Fruit fly (Drosophila melanogaster): Measurements from ENCODE around the gene Fur1.

Fur1 gene

DNA sequence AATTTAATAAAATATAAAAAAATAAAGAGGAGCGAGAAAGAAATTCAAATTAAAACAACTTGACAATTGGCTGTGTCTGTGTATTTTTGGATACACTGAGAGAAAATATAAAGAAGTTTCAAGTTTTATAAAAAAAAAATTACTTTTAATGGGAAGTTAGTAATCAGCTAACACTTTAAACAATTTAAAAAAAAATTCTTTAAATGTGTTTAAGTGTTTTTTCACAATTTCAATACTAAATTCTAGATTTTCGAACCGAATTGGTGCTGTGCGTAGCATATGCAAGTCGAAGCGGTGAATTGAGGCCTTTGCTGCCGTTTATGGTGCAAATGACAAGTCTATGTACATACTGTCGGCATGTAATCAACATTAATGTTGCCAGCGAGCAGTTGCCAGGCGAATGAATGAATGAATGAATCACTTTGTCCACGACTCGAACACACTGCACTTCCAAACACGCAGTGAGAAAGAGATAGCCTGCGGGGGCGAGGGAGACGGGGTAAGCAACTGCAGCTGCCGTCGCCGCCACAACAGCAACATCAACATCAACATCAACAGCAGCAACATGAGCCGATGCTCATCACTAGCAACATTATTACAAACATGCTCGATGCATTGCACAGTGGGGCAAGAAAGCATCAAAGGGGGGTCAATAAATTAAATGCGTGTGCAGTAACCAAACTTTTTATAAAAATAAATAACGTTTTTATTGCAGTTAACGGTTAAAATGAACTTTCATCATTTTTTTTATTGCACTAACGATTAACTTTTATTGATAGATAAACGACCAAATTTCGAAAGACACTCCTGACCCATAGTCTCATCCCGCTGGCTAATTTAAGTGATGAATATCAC is 27.1 kb downstream of the Fur1 start (continued):
- TF ChIP-seq prd (optimal IDR thresholded peaks at IDR 0.05): no peak
- peak; percentile 77 for TF ChIP-seq prd (GFP tag; IDR thresholded peaks at IDR 0.05)
- peak; percentile 87 for TF ChIP-seq nmo (GFP tag; optimal IDR thresholded peaks at IDR 0.05)
- TF ChIP-seq stc (GFP tag; IDR thresholded peaks at IDR 0.05): peak; percentile 61
- TF ChIP-seq CG10565 (GFP tag; optimal IDR thresholded peaks at IDR 0.05): peak; percentile 39
- peak; percentile 39 for TF ChIP-seq CG8359 (GFP tag; optimal IDR thresholded peaks at IDR 0.05; ENCODE audit: borderline replicate concordance)
- no peak for TF ChIP-seq scrt (GFP tag; optimal IDR thresholded peaks at IDR 0.05)
- TF ChIP-seq Mad (GFP tag; optimal IDR thresholded peaks at IDR 0.05): peak; percentile 39
- no peak for TF ChIP-seq CG10147 (GFP tag; optimal IDR thresholded peaks at IDR 0.05)
- TF ChIP-seq CG11560 (tag; IDR thresholded peaks at IDR 0.05): peak; percentile 23; the same call in 1 of the 3 replicates
- TF ChIP-seq CG32767 (GFP tag; IDR thresholded peaks at IDR 0.05): peak; percentile 73
- peak; percentile 41 for TF ChIP-seq nerfin-1 (tag; optimal IDR thresholded peaks at IDR 0.05)
- peak; percentile 53 for TF ChIP-seq ind (GFP tag; optimal IDR thresholded peaks at IDR 0.05)
- 0 out of 2 replicates have a peak, but pooled peaks have one; percentile 14 for TF ChIP-seq Rfx (GFP tag; IDR thresholded peaks at IDR 0.05)
- TF ChIP-seq chn (GFP tag; optimal IDR thresholded peaks at IDR 0.05): peak; percentile 45
- peak; percentile 68 for TF ChIP-seq jing (GFP tag; optimal IDR thresholded peaks at IDR 0.05)
- TF ChIP-seq peb (GFP tag; IDR thresholded peaks at IDR 0.05): peak; percentile 59; the same call in 1 of the 2 replicates
- TF ChIP-seq ap (GFP tag; IDR thresholded peaks at IDR 0.05): peak; percentile 50; the same call in 1 of the 2 replicates
- TF ChIP-seq NfI (GFP tag; optimal IDR thresholded peaks at IDR 0.05): peak; percentile 45
- TF ChIP-seq Dfd (GFP tag; optimal IDR thresholded peaks at IDR 0.05): no peak
- TF ChIP-seq CG5245 (GFP tag; optimal IDR thresholded peaks at IDR 0.05): peak; percentile 9
- no peak for TF ChIP-seq CG12155 (GFP tag; optimal IDR thresholded peaks at IDR 0.05)
- peak; percentile 48 for TF ChIP-seq nau (GFP tag; optimal IDR thresholded peaks at IDR 0.05)
- no peak for TF ChIP-seq inv (GFP tag; IDR thresholded peaks at IDR 0.05; ENCODE audit: partially characterized antibody)
- peak; percentile 70 for TF ChIP-seq Sox100B (GFP tag; optimal IDR thresholded peaks at IDR 0.05)
- TF ChIP-seq ro (GFP tag; IDR thresholded peaks at IDR 0.05): 0 out of 2 replicates have a peak, but pooled peaks have one; percentile 38
- TF ChIP-seq CG5953 (GFP tag; IDR thresholded peaks at IDR 0.05): 0 out of 2 replicates have a peak, but pooled peaks have one; percentile 28
- peak; percentile 29 for TF ChIP-seq CG15011 (GFP tag; optimal IDR thresholded peaks at IDR 0.05)
- peak; percentile 69 for TF ChIP-seq CG7556 (GFP tag; optimal IDR thresholded peaks at IDR 0.05)
- TF ChIP-seq Rx (GFP tag; IDR thresholded peaks at IDR 0.05): peak; percentile 53
- no peak for TF ChIP-seq CG16813 (GFP tag; IDR thresholded peaks at IDR 0.05; ENCODE audit: partially characterized antibody)
- TF ChIP-seq CG4707 (GFP tag; optimal IDR thresholded peaks at IDR 0.05): peak; percentile 90
- TF ChIP-seq vvl (GFP tag; IDR thresholded peaks at IDR 0.05): peak; percentile 83
- peak; percentile 4 for TF ChIP-seq eyg (GFP tag; optimal IDR thresholded peaks at IDR 0.05)
- peak; percentile 35; the same call in 1 of the 2 replicates for TF ChIP-seq CG8765 (GFP tag; IDR thresholded peaks at IDR 0.05)
- TF ChIP-seq crol (GFP tag; IDR thresholded peaks at IDR 0.05): peak; percentile 97
- TF ChIP-seq CG14014 (GFP tag; IDR thresholded peaks at IDR 0.05): 0 out of 2 replicates have a peak, but pooled peaks have one; percentile 23
- TF ChIP-seq CG31365 (tag; optimal IDR thresholded peaks at IDR 0.05): no peak
- no peak for TF ChIP-seq Ets97D (GFP tag; optimal IDR thresholded peaks at IDR 0.05)
- no peak for TF ChIP-seq CG7745 (tag; optimal IDR thresholded peaks at IDR 0.05)
- peak; percentile 71 for TF ChIP-seq CG4424 (GFP tag; optimal IDR thresholded peaks at IDR 0.05)
- peak; percentile 84 for TF ChIP-seq CG2875 (GFP tag; optimal IDR thresholded peaks at IDR 0.05)
- TF ChIP-seq CG12219 (GFP tag; optimal IDR thresholded peaks at IDR 0.05): peak; percentile 59
- peak; percentile 93 for TF ChIP-seq dmrt11E (tag; optimal IDR thresholded peaks at IDR 0.05)
- peak; percentile 84 for TF ChIP-seq CG6689 (GFP tag; IDR thresholded peaks at IDR 0.05)
- no peak for TF ChIP-seq CG17912 (GFP tag; optimal IDR thresholded peaks at IDR 0.05)
- TF ChIP-seq Ada2b (GFP tag; IDR thresholded peaks at IDR 0.05): peak; percentile 34; the same call in 1 of the 2 replicates
- TF ChIP-seq CG32772 (GFP tag; IDR thresholded peaks at IDR 0.05): peak; percentile 74; the same call in 1 of the 2 replicates
